Fruit fly (Drosophila melanogaster): ENCODE data around the gene CG32447.

- no peak for TF ChIP-seq vri (GFP tag; optimal IDR thresholded peaks at IDR 0.05)
- TF ChIP-seq Sox14 (GFP tag; optimal IDR thresholded peaks at IDR 0.05) = no peak
- no peak for TF ChIP-seq CG3919 (GFP tag; optimal IDR thresholded peaks at IDR 0.05)
- TF ChIP-seq CG16779 (tag; optimal IDR thresholded peaks at IDR 0.05) = no peak
- TF ChIP-seq Hr39 (GFP tag; optimal IDR thresholded peaks at IDR 0.05) = no peak
Observed at dm6 chr3L:21671839-21672238, 34.3 kb downstream of the CG32447 start, which contains the start of gene CG11249.
